Fruit fly (Drosophila melanogaster) whole organism, embryonic: Measurements from ENCODE around the gene CG5687.

Experiments
- Abd-B ChIP-seq: fragments of 200-800 bp; sonication (Bioruptor generic); optimal IDR thresholded peaks from 2 replicates; lab custom pipeline; 2018; ENCODE audit warnings: missing biosample characterization, mild to moderate bottlenecking, missing genetic modification characterization, moderate library complexity
- Antp ChIP-seq: fragments of 200-800 bp; sonication (Bioruptor generic); optimal IDR thresholded peaks from 3 replicates; lab custom pipeline; 2016; ENCODE audit warnings: missing biosample characterization, missing genetic modification characterization
- Atf-2 ChIP-seq: fragments of 200-800 bp; sonication (Bioruptor generic); optimal IDR thresholded peaks from 2 replicates; lab custom pipeline; 2016; ENCODE audit warnings: missing biosample characterization, missing genetic modification characterization
- Atf3 ChIP-seq: fragments of 200-800 bp; sonication (Bioruptor generic); optimal IDR thresholded peaks from 3 replicates; lab custom pipeline; 2016; ENCODE audit warnings: missing biosample characterization, missing genetic modification characterization
- CG10267 ChIP-seq: fragments of 200-800 bp; sonication (Bioruptor generic); optimal IDR thresholded peaks from 2 replicates; lab custom pipeline; 2018; ENCODE audit warnings: missing biosample characterization, mild to moderate bottlenecking, missing genetic modification characterization, moderate library complexity
- CG10543 ChIP-seq: fragments of 200-800 bp; sonication (Bioruptor generic); optimal IDR thresholded peaks from 3 replicates; lab custom pipeline; 2017; ENCODE audit warnings: missing biosample characterization, mild to moderate bottlenecking, missing genetic modification characterization, moderate library complexity
- CG12071 ChIP-seq: fragments of 200-800 bp; sonication (Bioruptor generic); optimal IDR thresholded peaks from 3 replicates; lab custom pipeline; 2018; ENCODE audit warnings: missing biosample characterization, mild to moderate bottlenecking, missing genetic modification characterization
- CG12236 ChIP-seq: fragments of 200-800 bp; sonication (Bioruptor generic); optimal IDR thresholded peaks from 2 replicates; lab custom pipeline; 2016; ENCODE audit warnings: missing biosample characterization, missing genetic modification characterization
- CG13296 ChIP-seq: fragments of 200-800 bp; sonication (Bioruptor generic); optimal IDR thresholded peaks from 3 replicates; lab custom pipeline; 2018; ENCODE audit warnings: missing biosample characterization, mild to moderate bottlenecking, missing genetic modification characterization
- CG14050 ChIP-seq: fragments of 200-800 bp; sonication (Bioruptor generic); IDR thresholded peaks from 3 replicates; pipeline ENCODE4 v1.3.6; 2022; ENCODE audit warnings: missing biosample characterization, missing genetic modification characterization
- CG14710 ChIP-seq: fragments of 200-800 bp; sonication (Bioruptor generic); optimal IDR thresholded peaks from 3 replicates; lab custom pipeline; 2019; ENCODE audit warnings: missing biosample characterization, mild to moderate bottlenecking, missing genetic modification characterization, moderate library complexity
- CG18262 ChIP-seq: fragments of 200-800 bp; optimal IDR thresholded peaks from 3 replicates; lab custom pipeline; 2019; ENCODE audit warnings: missing biosample characterization, mild to moderate bottlenecking, missing genetic modification characterization, moderate library complexity
- CG18764 ChIP-seq: fragments of 200-800 bp; sonication (Bioruptor generic); optimal IDR thresholded peaks from 3 replicates; lab custom pipeline; 2016; ENCODE audit warnings: missing biosample characterization, missing genetic modification characterization
- CG2199 ChIP-seq: fragments of 200-800 bp; sonication (Bioruptor generic); IDR thresholded peaks from 3 replicates; pipeline ENCODE4 v1.3.6; 2022; ENCODE audit warnings: missing biosample characterization, missing genetic modification characterization
- CG2678 ChIP-seq: fragments of 200-800 bp; sonication (Bioruptor generic); optimal IDR thresholded peaks from 3 replicates; lab custom pipeline; 2019; ENCODE audit warnings: missing biosample characterization, mild to moderate bottlenecking, missing genetic modification characterization, moderate library complexity
- CG30431 ChIP-seq: fragments of 200-800 bp; sonication (Bioruptor generic); optimal IDR thresholded peaks from 2 replicates; lab custom pipeline; 2017; ENCODE audit warnings: missing biosample characterization, missing genetic modification characterization
- CG31388 ChIP-seq: fragments of 200-800 bp; sonication (Bioruptor generic); optimal IDR thresholded peaks from 2 replicates; lab custom pipeline; 2016; ENCODE audit warnings: missing biosample characterization, missing genetic modification characterization
- CG34224 ChIP-seq: fragments of 200-800 bp; sonication (Bioruptor generic); IDR thresholded peaks from 3 replicates; pipeline ENCODE4 v1.3.6; 2022; ENCODE audit warnings: missing biosample characterization, missing genetic modification characterization; ENCODE audit not compliant: partially characterized antibody
- CG42726 ChIP-seq: fragments of 200-800 bp; sonication (Bioruptor generic); IDR thresholded peaks from 2 replicates; pipeline ENCODE4 v1.3.6; 2022; ENCODE audit warnings: missing biosample characterization, missing genetic modification characterization; ENCODE audit not compliant: partially characterized antibody
- CG6791 ChIP-seq: fragments of 200-800 bp; sonication (Bioruptor generic); IDR thresholded peaks from 3 replicates; pipeline ENCODE4 v1.3.6; 2022; ENCODE audit warnings: missing biosample characterization, missing genetic modification characterization; ENCODE audit not compliant: partially characterized antibody
- CG6854 ChIP-seq: fragments of 200-800 bp; sonication (Bioruptor generic); optimal IDR thresholded peaks from 3 replicates; lab custom pipeline; 2017; ENCODE audit warnings: missing biosample characterization, mild to moderate bottlenecking, missing genetic modification characterization
- CG7271 ChIP-seq: fragments of 200-800 bp; sonication (Bioruptor generic); optimal IDR thresholded peaks from 2 replicates; lab custom pipeline; 2018; ENCODE audit warnings: missing biosample characterization, mild to moderate bottlenecking, missing genetic modification characterization, moderate library complexity
- CG8359 ChIP-seq: fragments of 200-800 bp; sonication (Bioruptor generic); optimal IDR thresholded peaks from 2 replicates; lab custom pipeline; 2017; ENCODE audit warnings: missing biosample characterization, mild to moderate bottlenecking, missing genetic modification characterization, borderline replicate concordance
- CTCF ChIP-seq: fragments of 200-800 bp; sonication (Bioruptor generic); optimal IDR thresholded peaks from 2 replicates; lab custom pipeline; 2017; ENCODE audit warnings: missing biosample characterization, mild to moderate bottlenecking, missing genetic modification characterization, moderate library complexity
- CrebB ChIP-seq: fragments of 200-800 bp; sonication (Bioruptor generic); optimal IDR thresholded peaks from 3 replicates; lab custom pipeline; 2018; ENCODE audit warnings: missing biosample characterization, mild to moderate bottlenecking, missing genetic modification characterization
- D19B ChIP-seq: fragments of 200-800 bp; sonication (Bioruptor generic); optimal IDR thresholded peaks from 2 replicates; lab custom pipeline; 2017; ENCODE audit warnings: missing biosample characterization, mild to moderate bottlenecking, missing genetic modification characterization
- Drgx ChIP-seq: fragments of 200-800 bp; sonication (Bioruptor generic); IDR thresholded peaks from 2 replicates; pipeline ENCODE4 v1.3.6; 2022; ENCODE audit warnings: missing biosample characterization, missing genetic modification characterization
- Ets97D ChIP-seq: fragments of 200-800 bp; sonication (Bioruptor generic); optimal IDR thresholded peaks from 3 replicates; lab custom pipeline; 2016; ENCODE audit warnings: missing biosample characterization, missing genetic modification characterization
- Fer1 ChIP-seq: fragments of 200-800 bp; sonication (Bioruptor generic); optimal IDR thresholded peaks from 2 replicates; lab custom pipeline; 2017; ENCODE audit warnings: missing biosample characterization, mild to moderate bottlenecking, missing genetic modification characterization
- HHEX ChIP-seq: fragments of 200-800 bp; sonication (Bioruptor generic); optimal IDR thresholded peaks from 3 replicates; lab custom pipeline; 2017; ENCODE audit warnings: missing biosample characterization, mild to moderate bottlenecking, missing genetic modification characterization, missing genetic modification reagents
- Hey ChIP-seq: fragments of 200-800 bp; sonication (Bioruptor generic); optimal IDR thresholded peaks from 3 replicates; lab custom pipeline; 2018; ENCODE audit warnings: missing biosample characterization, mild to moderate bottlenecking, missing genetic modification characterization
- Hr51 ChIP-seq, 2 experiments: fragments of 200-800 bp; sonication (Bioruptor generic); optimal IDR thresholded peaks; 2 replicates in 1 of 2; 3 replicates in 1 of 2; lab custom pipeline; 2016 to 2018; ENCODE audit warnings: missing biosample characterization in 2 of 2, missing genetic modification characterization in 2 of 2, mild to moderate bottlenecking in 1 of 2, moderate library complexity in 1 of 2
- Lim3 ChIP-seq: fragments of 200-800 bp; sonication (Bioruptor generic); IDR thresholded peaks from 2 replicates; pipeline ENCODE4 v1.3.6; 2022; ENCODE audit warnings: missing biosample characterization, missing genetic modification characterization
- Mad ChIP-seq: fragments of 200-800 bp; sonication (Bioruptor generic); optimal IDR thresholded peaks from 2 replicates; lab custom pipeline; 2016; ENCODE audit warnings: missing biosample characterization, missing genetic modification characterization
- Max ChIP-seq: fragments of 200-800 bp; sonication (Bioruptor generic); optimal IDR thresholded peaks from 2 replicates; lab custom pipeline; 2016; ENCODE audit warnings: missing biosample characterization, mild to moderate bottlenecking, missing genetic modification characterization
- NK7.1 ChIP-seq: fragments of 200-800 bp; sonication (Bioruptor generic); optimal IDR thresholded peaks from 3 replicates; lab custom pipeline; 2016; ENCODE audit warnings: missing biosample characterization, missing genetic modification characterization
- Rfx ChIP-seq: fragments of 200-800 bp; sonication (Bioruptor generic); IDR thresholded peaks from 2 replicates; pipeline ENCODE4 v1.3.6; 2022; ENCODE audit warnings: missing biosample characterization, missing genetic modification characterization
- Sin3A ChIP-seq: fragments of >200 bp; optimal IDR thresholded peaks from 2 replicates; lab custom pipeline; 2018
- Taf1 ChIP-seq: fragments of 200-800 bp; sonication (Bioruptor generic); IDR thresholded peaks from 2 replicates; pipeline ENCODE4 v1.3.6; 2022; ENCODE audit warnings: missing biosample characterization, missing genetic modification characterization
- cas ChIP-seq: fragments of 200-800 bp; sonication (Bioruptor generic); IDR thresholded peaks from 2 replicates; pipeline ENCODE4 v1.3.6; 2022; ENCODE audit warnings: missing biosample characterization, missing genetic modification characterization
- da ChIP-seq: fragments of 200-800 bp; sonication (Bioruptor generic); optimal IDR thresholded peaks from 2 replicates; lab custom pipeline; 2016; ENCODE audit warnings: missing biosample characterization, missing genetic modification characterization
- lilli ChIP-seq: fragments of 200-800 bp; sonication (Bioruptor generic); optimal IDR thresholded peaks from 3 replicates; lab custom pipeline; 2016; ENCODE audit warnings: missing biosample characterization, missing genetic modification characterization
- mirr ChIP-seq: fragments of 200-800 bp; sonication (Bioruptor generic); optimal IDR thresholded peaks from 3 replicates; lab custom pipeline; 2018; ENCODE audit warnings: missing biosample characterization, mild to moderate bottlenecking, missing genetic modification characterization
- onecut ChIP-seq: fragments of 200-800 bp; sonication (Bioruptor generic); IDR thresholded peaks from 2 replicates; pipeline ENCODE4 v1.3.6; 2022; ENCODE audit warnings: missing biosample characterization, missing genetic modification characterization
- otp ChIP-seq: fragments of 200-800 bp; sonication (Bioruptor generic); IDR thresholded peaks from 3 replicates; pipeline ENCODE4, ENCODE4 v1.3.6; 2022; ENCODE audit warnings: missing biosample characterization, missing genetic modification characterization
- p53 ChIP-seq: fragments of 200-800 bp; sonication (Bioruptor generic); optimal IDR thresholded peaks from 2 replicates; lab custom pipeline; 2016; ENCODE audit warnings: missing biosample characterization, missing genetic modification characterization
- pho ChIP-seq: fragments of 200-800 bp; sonication (Bioruptor generic); optimal IDR thresholded peaks from 2 replicates; lab custom pipeline; 2016; ENCODE audit warnings: missing biosample characterization, missing genetic modification characterization
- pita ChIP-seq: fragments of 200-800 bp; sonication (Bioruptor generic); optimal IDR thresholded peaks from 2 replicates; lab custom pipeline; 2017; ENCODE audit warnings: missing biosample characterization, mild to moderate bottlenecking, missing genetic modification characterization
- psq ChIP-seq: fragments of 200-800 bp; sonication (Bioruptor generic); optimal IDR thresholded peaks from 2 replicates; lab custom pipeline; 2017; ENCODE audit warnings: missing biosample characterization, missing genetic modification characterization
- tup ChIP-seq: fragments of 200-800 bp; sonication (Bioruptor generic); optimal IDR thresholded peaks from 2 replicates; lab custom pipeline; 2016; ENCODE audit warnings: missing biosample characterization, mild to moderate bottlenecking, missing genetic modification characterization, moderate library complexity
- yki ChIP-seq: fragments of >200 bp; optimal IDR thresholded peaks from 3 replicates; lab custom pipeline; 2018
- z ChIP-seq: fragments of 200-800 bp; sonication (Bioruptor generic); IDR thresholded peaks from 3 replicates; pipeline ENCODE4 v1.3.6; 2022; ENCODE audit warnings: missing biosample characterization, missing genetic modification characterization

Gene CG5687

DNA sequence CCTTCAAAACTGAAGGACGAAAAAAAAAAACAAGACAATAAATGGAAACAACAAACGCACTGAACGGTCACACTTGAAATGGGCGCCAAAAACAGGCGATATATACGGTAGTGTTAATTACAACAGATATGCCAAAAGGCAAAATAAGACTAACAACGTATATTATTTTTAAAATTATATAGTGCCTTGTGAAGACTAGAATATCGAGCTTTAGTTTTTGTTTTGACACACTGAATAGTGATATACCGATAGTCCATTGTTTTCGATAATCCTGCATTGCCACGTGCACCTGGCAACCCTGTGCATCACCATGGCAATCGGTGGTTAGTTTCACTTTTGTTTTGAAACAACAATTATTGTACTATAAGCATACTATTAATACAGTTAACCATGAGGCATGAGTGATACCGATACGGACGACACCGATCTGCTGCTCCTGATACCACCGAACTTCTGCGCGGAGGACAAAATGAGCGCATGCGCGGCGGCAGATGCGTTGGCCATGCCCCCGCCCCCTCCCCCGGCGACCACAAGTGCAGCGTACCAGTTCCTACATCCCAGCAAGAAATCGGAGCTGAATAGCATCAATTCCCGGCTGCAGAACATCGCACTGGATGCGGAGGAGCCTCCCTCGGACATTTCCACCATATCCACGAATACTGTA is 8.7 kb upstream of the CG5687 start, which contains the start of the genes mu2 and Cnb (continued):
- TF ChIP-seq CG14710 (tag; lab: Kevin White, UChicago) (peak; percentile 79), CG18764 (no peak), p53 (GFP tag; lab: Kevin White, UChicago) (no peak), da (GFP tag; lab: Kevin White, UChicago) (no peak), pita (GFP tag; lab: Kevin White, UChicago) (no peak), CG12236 (GFP tag; lab: Kevin White, UChicago) (no peak), Atf-2 (GFP tag; lab: Kevin White, UChicago) (no peak), mirr (GFP tag; lab: Kevin White, UChicago) (no peak), yki (lab: Kevin White, UChicago) (no peak), Fer1 (no peak), Hey (tag; lab: Kevin White, UChicago) (no peak), CG30431 (no peak), lilli (GFP tag; lab: Kevin White, UChicago) (no peak), z (GFP tag; lab: Robert Waterston, UW) (no peak), CG6854 (GFP tag; lab: Kevin White, UChicago) (no peak), cas (GFP tag; lab: Robert Waterston, UW) (no peak), CG42726 (GFP tag; lab: Robert Waterston, UW) (no peak), Abd-B (GFP tag; lab: Kevin White, UChicago) (peak; percentile 31), CG13296 (no peak), Max (GFP tag; lab: Kevin White, UChicago) (peak; percentile 10), CG10267 (tag; lab: Kevin White, UChicago) (no peak), HHEX (no peak), Sin3A (lab: Kevin White, UChicago) (peak; percentile 90), tup (GFP tag; lab: Kevin White, UChicago) (no peak), CG8359 (GFP tag; lab: Kevin White, UChicago) (no peak), CG6791 (GFP tag; lab: Robert Waterston, UW) (peak; percentile 60), CG10543 (GFP tag; lab: Kevin White, UChicago) (no peak), psq (GFP tag; lab: Kevin White, UChicago) (no peak), Ets97D (GFP tag; lab: Kevin White, UChicago) (peak; percentile 51), Drgx (GFP tag; lab: Robert Waterston, UW) (no peak), CG18262 (no peak), Mad (peak; percentile 35), CG14050 (no peak), CG34224 (peak; percentile 89), otp (GFP tag; lab: Robert Waterston, UW) (no peak), Taf1 (GFP tag; lab: Robert Waterston, UW) (no peak), NK7.1 (GFP tag; lab: Kevin White, UChicago) (no peak), Hr51 (GFP tag; optimal IDR thresholded peaks at IDR 0.05; lab: Kevin White, UChicago) (peak in 1 of 2 experiments; percentile 13), onecut (no peak), D19B (GFP tag; lab: Kevin White, UChicago) (no peak), Atf3 (GFP tag; lab: Kevin White, UChicago) (no peak), CG31388 (GFP tag; lab: Kevin White, UChicago) (no peak), Lim3 (GFP tag; lab: Robert Waterston, UW) (no peak), CG2678 (tag; lab: Kevin White, UChicago) (no peak), CTCF (GFP tag; lab: Kevin White, UChicago) (no peak), pho (GFP tag; lab: Kevin White, UChicago) (peak; percentile 52), Antp (GFP tag; lab: Kevin White, UChicago) (no peak), CG2199 (GFP tag; lab: Robert Waterston, UW) (no peak), Rfx (GFP tag; lab: Robert Waterston, UW) (peak; percentile 86), CG12071 (GFP tag; lab: Kevin White, UChicago) (no peak), CG7271 (tag; lab: Kevin White, UChicago) (no peak), CrebB (no peak)
